Worm (Caenorhabditis elegans) whole organism, late embryonic: ENCODE data around the gene spe-18.

Experiments
- F13H6.1 ChIP-seq: sonication (generic microtip); optimal IDR thresholded peaks from 2 replicates; lab custom pipeline; 2016; ENCODE audit warnings: missing genetic modification characterization, missing compliant biosample characterization
- ama-1 ChIP-seq: fragments of 150-350 bp; optimal IDR thresholded peaks from 2 replicates; lab custom pipeline; 2014
- ceh-19 ChIP-seq: fragments of 200-800 bp; sonication (Bioruptor generic); optimal IDR thresholded peaks from 2 replicates; lab custom pipeline; 2018; ENCODE audit warnings: mild to moderate bottlenecking, missing genetic modification characterization, missing compliant biosample characterization
- elt-2 ChIP-seq: sonication (generic microtip); optimal IDR thresholded peaks from 2 replicates; lab custom pipeline; 2016; ENCODE audit warnings: missing genetic modification reagents, missing genetic modification characterization, missing compliant biosample characterization
- ets-4 ChIP-seq: sonication (generic microtip); optimal IDR thresholded peaks from 2 replicates; lab custom pipeline; 2016; ENCODE audit warnings: missing genetic modification characterization, missing compliant biosample characterization
- fkh-10 ChIP-seq: fragments of 150-350 bp; optimal IDR thresholded peaks from 2 replicates; lab custom pipeline; 2014; ENCODE audit warnings: missing biosample characterization, missing genetic modification reagents, missing genetic modification characterization
- nhr-11 ChIP-seq: fragments of 150-350 bp; optimal IDR thresholded peaks from 2 replicates; lab custom pipeline; 2014; ENCODE audit warnings: missing biosample characterization, missing genetic modification characterization
- rnt-1 ChIP-seq: sonication (generic microtip); optimal IDR thresholded peaks from 2 replicates; lab custom pipeline; 2016; ENCODE audit warnings: missing genetic modification characterization, missing compliant biosample characterization
- sdc-2 ChIP-seq: sonication (generic microtip); optimal IDR thresholded peaks from 2 replicates; lab custom pipeline; 2016; ENCODE audit warnings: missing genotype, missing genetic modification characterization, missing compliant biosample characterization
- sox-4 ChIP-seq: sonication (generic microtip); optimal IDR thresholded peaks from 2 replicates; lab custom pipeline; 2017; ENCODE audit warnings: mild to moderate bottlenecking, missing genetic modification characterization, inconsistent platforms, missing compliant biosample characterization
- unc-3 ChIP-seq, 2 experiments: fragments of 200-800 bp in 1 of 2; sonication (Bioruptor generic) in 1 of 2; sonication (generic microtip) in 1 of 2; conservative IDR thresholded peaks in 1 of 2; optimal IDR thresholded peaks in 1 of 2; 2 replicates each; pipeline versions ENCODE4 v1.3.6 to Lab custom; 2016 to 2022; ENCODE audit warnings: missing compliant biosample characterization in 2 of 2, missing genetic modification characterization in 2 of 2, missing genetic modification reagents in 1 of 2
- unc-55 ChIP-seq: sonication (generic microtip); optimal IDR thresholded peaks from 2 replicates; lab custom pipeline; 2017; ENCODE audit warnings: missing biosample characterization, missing genetic modification reagents, missing genetic modification characterization
- ztf-16 ChIP-seq: sonication (generic microtip); optimal IDR thresholded peaks from 2 replicates; lab custom pipeline; 2017; ENCODE audit warnings: missing genetic modification characterization, missing compliant biosample characterization

DNA sequence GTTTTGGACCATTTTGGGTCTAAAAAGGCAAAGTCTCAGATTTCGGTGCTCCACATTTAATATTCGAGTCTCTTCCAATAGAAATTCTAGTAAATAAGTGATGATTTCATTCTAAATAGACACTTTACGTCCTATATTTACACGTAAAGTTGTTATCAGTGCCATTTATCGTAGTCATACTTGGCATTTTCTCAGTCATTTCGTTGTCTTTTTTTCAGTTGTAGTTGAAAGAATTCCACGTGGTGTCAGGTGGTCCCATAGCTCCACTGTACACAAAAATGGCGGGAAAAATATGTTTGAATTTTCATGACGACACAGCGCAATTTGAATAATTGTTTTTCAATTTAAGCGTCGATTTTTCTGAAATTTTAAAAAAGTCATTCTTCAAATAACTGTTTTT is 37.2 kb upstream of the spe-18 start:
- TF ChIP-seq nhr-11 (tag; lab: Kevin White, UChicago), result no peak
- TF ChIP-seq sdc-2 (tag; lab: Kevin White, UChicago), result no peak
- TF ChIP-seq elt-2 (tag; lab: Kevin White, UChicago), result no peak
- TF ChIP-seq ama-1 (lab: Kevin White, UChicago), result no peak
- no peak for TF ChIP-seq ceh-19 (GFP tag; lab: Kevin White, UChicago)
- TF ChIP-seq rnt-1 (tag; lab: Kevin White, UChicago), result no peak
- no peak for TF ChIP-seq fkh-10 (GFP tag; lab: Kevin White, UChicago)
- TF ChIP-seq ets-4 (tag; lab: Kevin White, UChicago), result no peak
- no peak for TF ChIP-seq sox-4 (tag; lab: Kevin White, UChicago)
- TF ChIP-seq unc-3 (GFP tag; conservative IDR thresholded peaks at IDR 0.05; lab: Robert Waterston, UW), result no peak
- no peak for TF ChIP-seq unc-3 (tag; optimal IDR thresholded peaks at IDR 0.05; lab: Kevin White, UChicago)
- TF ChIP-seq F13H6.1 (tag; lab: Kevin White, UChicago), result no peak
- TF ChIP-seq ztf-16 (tag; lab: Kevin White, UChicago), result no peak
- TF ChIP-seq unc-55, result no peak
